Worm (Caenorhabditis elegans): ENCODE results near the gene K12H4.3.

Gene K12H4.3

ce11 chrIII:8036050-8036449 is 9.8 kb upstream of the K12H4.3 start:
- TF ChIP-seq tra-4 (tag; optimal IDR thresholded peaks at IDR 0.05) (no peak), B0310.2 (tag; optimal IDR thresholded peaks at IDR 0.05) (no peak), pes-1 (GFP tag; IDR thresholded peaks at IDR 0.05) (no peak), ceh-13 (GFP tag; optimal IDR thresholded peaks at IDR 0.05) (no peak), hmbx-1 (tag; optimal IDR thresholded peaks at IDR 0.05) (no peak), scrt-1 (GFP tag; IDR thresholded peaks at IDR 0.05) (no peak), hmg-4 (GFP tag; optimal IDR thresholded peaks at IDR 0.05) (no peak), aly-1 (tag; optimal IDR thresholded peaks at IDR 0.05) (no peak), sea-1 (GFP tag; conservative IDR thresholded peaks at IDR 0.05) (no peak), tbx-11 (GFP tag; IDR thresholded peaks at IDR 0.05) (no peak)

ce11 chrIII:8036497-8036896 is 9.3 kb upstream of the K12H4.3 start:
- TF ChIP-seq F13C5.2 (tag; optimal IDR thresholded peaks at IDR 0.05) (no peak), B0310.2 (tag; optimal IDR thresholded peaks at IDR 0.05) (no peak), scrt-1 (GFP tag; IDR thresholded peaks at IDR 0.05) (no peak), tbx-37 (GFP tag; conservative IDR thresholded peaks at IDR 0.05) (no peak), tra-4 (tag; optimal IDR thresholded peaks at IDR 0.05) (no peak), pes-1 (GFP tag; IDR thresholded peaks at IDR 0.05) (no peak), aly-1 (tag; optimal IDR thresholded peaks at IDR 0.05) (no peak), ceh-13 (GFP tag; optimal IDR thresholded peaks at IDR 0.05) (no peak), hnd-1 (tag; optimal IDR thresholded peaks at IDR 0.05) (no peak), flt-1 (GFP tag; IDR thresholded peaks at IDR 0.05) (no peak), ets-7 (tag; optimal IDR thresholded peaks at IDR 0.05) (no peak), hmg-4 (GFP tag; optimal IDR thresholded peaks at IDR 0.05) (no peak), ama-1 (optimal IDR thresholded peaks at IDR 0.05) (no peak), tbx-11 (GFP tag; IDR thresholded peaks at IDR 0.05) (no peak), hmbx-1 (tag; optimal IDR thresholded peaks at IDR 0.05) (no peak)

ce11 chrIII:8037941-8038340 is 7.9 kb upstream of the K12H4.3 start, which contains the start of gene dpf-6:
Gene dpf-6, plus strand, starts transcription at chrIII:8038241.
- TF ChIP-seq hnd-1 (tag; optimal IDR thresholded peaks at IDR 0.05), result no peak
- TF ChIP-seq ets-7 (tag; optimal IDR thresholded peaks at IDR 0.05), result no peak
- TF ChIP-seq hmg-4 (GFP tag; optimal IDR thresholded peaks at IDR 0.05), result no peak
- TF ChIP-seq ama-1 (optimal IDR thresholded peaks at IDR 0.05), result no peak
- no peak for TF ChIP-seq scrt-1 (GFP tag; IDR thresholded peaks at IDR 0.05)
- TF ChIP-seq ceh-13 (GFP tag; optimal IDR thresholded peaks at IDR 0.05), result no peak
- no peak for TF ChIP-seq flt-1 (GFP tag; IDR thresholded peaks at IDR 0.05)
- TF ChIP-seq aly-1 (tag; optimal IDR thresholded peaks at IDR 0.05), result no peak
- no peak for TF ChIP-seq hmbx-1 (tag; optimal IDR thresholded peaks at IDR 0.05)
- no peak for TF ChIP-seq tbx-11 (GFP tag; IDR thresholded peaks at IDR 0.05)
- no peak for TF ChIP-seq tbx-37 (GFP tag; conservative IDR thresholded peaks at IDR 0.05)
- TF ChIP-seq ceh-36 (tag; optimal IDR thresholded peaks at IDR 0.05), result no peak
- TF ChIP-seq tra-4 (tag; optimal IDR thresholded peaks at IDR 0.05), result no peak
- TF ChIP-seq B0310.2 (tag; optimal IDR thresholded peaks at IDR 0.05), result no peak
- TF ChIP-seq pes-1 (GFP tag; IDR thresholded peaks at IDR 0.05), result no peak
- no peak for TF ChIP-seq sea-1 (GFP tag; conservative IDR thresholded peaks at IDR 0.05)
- no peak for TF ChIP-seq F13C5.2 (tag; optimal IDR thresholded peaks at IDR 0.05)

- TF ChIP-seq tra-4 (tag; optimal IDR thresholded peaks at IDR 0.05), result no peak
- TF ChIP-seq hmbx-1 (tag; optimal IDR thresholded peaks at IDR 0.05), result no peak
Measured at ce11 chrIII:8042775-8043174, 3.1 kb upstream of the K12H4.3 start, which contains the start of gene K12H4.6. Gene K12H4.6, minus strand, starts transcription at chrIII:8042875.

- peak; percentile 100 for TF ChIP-seq tbx-37 (GFP tag; conservative IDR thresholded peaks at IDR 0.05)
- peak; percentile 100 for TF ChIP-seq B0310.2 (tag; optimal IDR thresholded peaks at IDR 0.05)
- TF ChIP-seq ceh-36 (tag; optimal IDR thresholded peaks at IDR 0.05), result peak; percentile 97
- TF ChIP-seq hnd-1 (tag; optimal IDR thresholded peaks at IDR 0.05), result peak; percentile 98
- peak; percentile 99 for TF ChIP-seq ets-7 (tag; optimal IDR thresholded peaks at IDR 0.05)
- TF ChIP-seq aly-1 (tag; optimal IDR thresholded peaks at IDR 0.05), result peak; percentile 96
- TF ChIP-seq hmbx-1 (tag; optimal IDR thresholded peaks at IDR 0.05), result peak; percentile 95
- peak; percentile 100 for TF ChIP-seq sea-1 (GFP tag; conservative IDR thresholded peaks at IDR 0.05)
- TF ChIP-seq hmg-4 (GFP tag; optimal IDR thresholded peaks at IDR 0.05), result peak; percentile 100
- TF ChIP-seq ceh-13 (GFP tag; optimal IDR thresholded peaks at IDR 0.05), result peak; percentile 100
- peak; percentile 99 for TF ChIP-seq tra-4 (tag; optimal IDR thresholded peaks at IDR 0.05)
- peak; percentile 99 for TF ChIP-seq pes-1 (GFP tag; IDR thresholded peaks at IDR 0.05)
- no peak for TF ChIP-seq ama-1 (optimal IDR thresholded peaks at IDR 0.05)
- peak; percentile 100 for TF ChIP-seq scrt-1 (GFP tag; IDR thresholded peaks at IDR 0.05)
- TF ChIP-seq F13C5.2 (tag; optimal IDR thresholded peaks at IDR 0.05), result peak; percentile 100
- TF ChIP-seq tbx-11 (GFP tag; IDR thresholded peaks at IDR 0.05), result peak; percentile 100
- peak; percentile 98 for TF ChIP-seq flt-1 (GFP tag; IDR thresholded peaks at IDR 0.05)
Measured at ce11 chrIII:8043784-8044183, 2.0 kb upstream of the K12H4.3 start.

ce11 chrIII:8044187-8044586 is 1.6 kb upstream of the K12H4.3 start, which contains the start of gene K12H4.5:
Gene K12H4.5, plus strand, starts transcription at chrIII:8044487.
- TF ChIP-seq hmg-4 (GFP tag; optimal IDR thresholded peaks at IDR 0.05) (no peak), tbx-11 (GFP tag; IDR thresholded peaks at IDR 0.05) (no peak), ets-7 (tag; optimal IDR thresholded peaks at IDR 0.05) (no peak), hmbx-1 (tag; optimal IDR thresholded peaks at IDR 0.05) (no peak), tbx-37 (GFP tag; conservative IDR thresholded peaks at IDR 0.05) (no peak), ceh-36 (tag; optimal IDR thresholded peaks at IDR 0.05) (no peak), flt-1 (GFP tag; IDR thresholded peaks at IDR 0.05) (no peak), F13C5.2 (tag; optimal IDR thresholded peaks at IDR 0.05) (no peak), pes-1 (GFP tag; IDR thresholded peaks at IDR 0.05) (no peak), B0310.2 (tag; optimal IDR thresholded peaks at IDR 0.05) (no peak), sea-1 (GFP tag; conservative IDR thresholded peaks at IDR 0.05) (no peak), hnd-1 (tag; optimal IDR thresholded peaks at IDR 0.05) (no peak), scrt-1 (GFP tag; IDR thresholded peaks at IDR 0.05) (no peak)

- TF ChIP-seq hmbx-1 (tag; optimal IDR thresholded peaks at IDR 0.05) (no peak), scrt-1 (GFP tag; IDR thresholded peaks at IDR 0.05) (no peak), tra-4 (tag; optimal IDR thresholded peaks at IDR 0.05) (no peak), hmg-4 (GFP tag; optimal IDR thresholded peaks at IDR 0.05) (no peak), aly-1 (tag; optimal IDR thresholded peaks at IDR 0.05) (no peak), ets-7 (tag; optimal IDR thresholded peaks at IDR 0.05) (no peak), sea-1 (GFP tag; conservative IDR thresholded peaks at IDR 0.05) (no peak), hnd-1 (tag; optimal IDR thresholded peaks at IDR 0.05) (no peak), ama-1 (optimal IDR thresholded peaks at IDR 0.05) (no peak)
Measured at ce11 chrIII:8044717-8045116, 1.1 kb upstream of the K12H4.3 start, which contains the start of gene spcs-3. Gene spcs-3, plus strand, starts transcription at chrIII:8045017.

All from whole organism, early embryonic.